Fruit fly (Drosophila melanogaster) S2 (cell line): ENCODE results near the gene CG15528.

Experiments used
- CG8478 ChIP-seq: fragments of >200 bp; optimal IDR thresholded peaks from 2 replicates; lab custom pipeline; 2018
- CTCF ChIP-seq, 2 experiments: fragments of >200 bp; optimal IDR thresholded peaks; 2 replicates each; lab custom pipeline; 2018

dm6 chr3R:30052455-30053046 is 639 bp upstream of the CG15528 start, which contains the start of gene Jasper:
- TF ChIP-seq CTCF (optimal IDR thresholded peaks at IDR 0.05; lab: Kevin White, UChicago) (peak; percentile 10 to 43), CG8478 (lab: Kevin White, UChicago) (no peak)
